Worm (Caenorhabditis elegans): Measurements from ENCODE around the gene B0464.9.

- TF ChIP-seq nhr-12 (tag; optimal IDR thresholded peaks at IDR 0.05) (no peak), nhr-90 (tag; optimal IDR thresholded peaks at IDR 0.05; ENCODE audit: poor library complexity) (no peak)
Measured at ce11 chrIII:9442846-9443245, 22.7 kb upstream of the B0464.9 start.
